6 worm cellular contexts compared by ENCODE assay signal in genomic region chrV:9094060-9094628, ce11.
TF ChIP-seq lines count a peak whose summit lies in the region.

No protein-coding gene starts in this region.

TF ChIP-seq in whole organism, L1 larva, 84 proteins besides CTCF, POLR2A, EP300 and RAD21 (continues in another document):
- TF ChIP-seq nhr-12 (tag; optimal IDR thresholded peaks at IDR 0.05; lab: Kevin White, UChicago) (no peak), mep-1 (tag; optimal IDR thresholded peaks at IDR 0.05; lab: Kevin White, UChicago) (peak; percentile 51), ztf-11 (tag; optimal IDR thresholded peaks at IDR 0.05; lab: Kevin White, UChicago) (peak in 1 of 2 experiments; percentile 10), ets-5 (GFP tag; IDR thresholded peaks at IDR 0.05; lab: Robert Waterston, UW) (no peak), efl-1 (optimal IDR thresholded peaks at IDR 0.05; lab: Kevin White, UChicago) (peak in 1 of 2 experiments; percentile 18), efl-1 (GFP tag; optimal IDR thresholded peaks at IDR 0.05 in 1 of 2; lab: Kevin White, UChicago) (peak in 1 of 2 experiments; percentile 93), Y116A8C.19 (tag; optimal IDR thresholded peaks at IDR 0.05; lab: Kevin White, UChicago; ENCODE audit: borderline replicate concordance) (no peak), unc-30 (tag; optimal IDR thresholded peaks at IDR 0.05; lab: Kevin White, UChicago) (no peak), ceh-82 (tag; optimal IDR thresholded peaks at IDR 0.05; lab: Kevin White, UChicago) (no peak), fkh-4 (tag; optimal IDR thresholded peaks at IDR 0.05; lab: Kevin White, UChicago; ENCODE audit: borderline replicate concordance) (no peak), ceh-90 (tag; optimal IDR thresholded peaks at IDR 0.05; lab: Kevin White, UChicago) (no peak), C34B4.2 (tag; optimal IDR thresholded peaks at IDR 0.05; lab: Kevin White, UChicago) (no peak), fkh-10 (GFP tag; optimal IDR thresholded peaks at IDR 0.05; lab: Kevin White, UChicago) (no peak), ces-1 (GFP tag; optimal IDR thresholded peaks at IDR 0.05; lab: Kevin White, UChicago) (no peak), tlp-1 (tag; optimal IDR thresholded peaks at IDR 0.05; lab: Kevin White, UChicago) (no peak)

TF ChIP-seq in whole organism, L2 larva, 48 proteins besides CTCF, POLR2A, EP300 and RAD21 (continues in another document):
- TF ChIP-seq mdl-1 (tag; optimal IDR thresholded peaks at IDR 0.05; lab: Kevin White, UChicago), result peak in 1 of 2 experiments; percentile 39
- TF ChIP-seq lin-11 (tag; optimal IDR thresholded peaks at IDR 0.05; lab: Kevin White, UChicago), result peak; percentile 7
- peak; percentile 21 for TF ChIP-seq nhr-21 (tag; optimal IDR thresholded peaks at IDR 0.05; lab: Kevin White, UChicago)
- no peak for TF ChIP-seq unc-62 (GFP tag; optimal IDR thresholded peaks at IDR 0.05; lab: Kevin White, UChicago)
- TF ChIP-seq F13H6.1 (tag; optimal IDR thresholded peaks at IDR 0.05; lab: Kevin White, UChicago), result peak; percentile 75
- TF ChIP-seq sem-4 (tag; optimal IDR thresholded peaks at IDR 0.05; lab: Kevin White, UChicago), result no peak
- TF ChIP-seq R02D3.7 (tag; optimal IDR thresholded peaks at IDR 0.05; lab: Kevin White, UChicago), result no peak
- TF ChIP-seq crh-2 (tag; optimal IDR thresholded peaks at IDR 0.05; lab: Kevin White, UChicago), result peak; percentile 81
- TF ChIP-seq nhr-129 (tag; optimal IDR thresholded peaks at IDR 0.05; lab: Kevin White, UChicago), result peak; percentile 93
- TF ChIP-seq C34F6.9 (tag; optimal IDR thresholded peaks at IDR 0.05; lab: Kevin White, UChicago), result peak; percentile 68
- TF ChIP-seq snpc-4 (tag; optimal IDR thresholded peaks at IDR 0.05; lab: Kevin White, UChicago), result peak; percentile 35
- peak; percentile 46 for TF ChIP-seq ama-1 (optimal IDR thresholded peaks at IDR 0.05; lab: Kevin White, UChicago)
- TF ChIP-seq sma-9 (GFP tag; optimal IDR thresholded peaks at IDR 0.05; lab: Kevin White, UChicago), result peak; percentile 96
- TF ChIP-seq sma-9 (tag; optimal IDR thresholded peaks at IDR 0.05; lab: Kevin White, UChicago), result no peak
- peak; percentile 58 for TF ChIP-seq sma-3 (GFP tag; optimal IDR thresholded peaks at IDR 0.05; lab: Kevin White, UChicago)
- peak; percentile 35 for TF ChIP-seq ztf-4 (tag; optimal IDR thresholded peaks at IDR 0.05; lab: Kevin White, UChicago)

TF ChIP-seq in whole organism, L3 larva, 47 proteins besides CTCF, POLR2A, EP300 and RAD21 (continues in another document):
- no peak for TF ChIP-seq ama-1 (optimal IDR thresholded peaks at IDR 0.05; lab: Kevin White, UChicago)
- no peak for TF ChIP-seq hmg-11 (tag; optimal IDR thresholded peaks at IDR 0.05; lab: Kevin White, UChicago)
- no peak for TF ChIP-seq egl-27 (tag; optimal IDR thresholded peaks at IDR 0.05; lab: Kevin White, UChicago)
- peak; percentile 15 for TF ChIP-seq lsy-12 (tag; optimal IDR thresholded peaks at IDR 0.05; lab: Kevin White, UChicago)
- TF ChIP-seq egl-5 (tag; optimal IDR thresholded peaks at IDR 0.05; lab: Kevin White, UChicago), result peak; percentile 43
- TF ChIP-seq mml-1 (tag; optimal IDR thresholded peaks at IDR 0.05; lab: Kevin White, UChicago), result no peak
- no peak for TF ChIP-seq nhr-237 (tag; optimal IDR thresholded peaks at IDR 0.05; lab: Kevin White, UChicago)
- no peak for TF ChIP-seq daf-12 (tag; optimal IDR thresholded peaks at IDR 0.05; lab: Kevin White, UChicago)
- no peak for TF ChIP-seq unc-39 (tag; optimal IDR thresholded peaks at IDR 0.05; lab: Kevin White, UChicago)
- peak; percentile 96 for TF ChIP-seq pha-4 (tag; optimal IDR thresholded peaks at IDR 0.05; lab: Kevin White, UChicago)
- TF ChIP-seq nhr-67 (tag; optimal IDR thresholded peaks at IDR 0.05; lab: Kevin White, UChicago), result no peak
- no peak for TF ChIP-seq ceh-9 (tag; optimal IDR thresholded peaks at IDR 0.05; lab: Kevin White, UChicago)
- no peak for TF ChIP-seq aly-2 (tag; optimal IDR thresholded peaks at IDR 0.05; lab: Kevin White, UChicago)
- no peak for TF ChIP-seq elt-1 (tag; optimal IDR thresholded peaks at IDR 0.05; lab: Kevin White, UChicago)
- no peak for TF ChIP-seq zag-1 (tag; optimal IDR thresholded peaks at IDR 0.05; lab: Kevin White, UChicago)
- no peak for TF ChIP-seq R02D3.7 (tag; optimal IDR thresholded peaks at IDR 0.05; lab: Kevin White, UChicago)
- TF ChIP-seq jun-1 (tag; optimal IDR thresholded peaks at IDR 0.05; lab: Kevin White, UChicago), result peak; percentile 63

TF ChIP-seq in whole organism, L4 larva, 104 proteins besides CTCF, POLR2A, EP300 and RAD21 (continues in another document):
- no peak for TF ChIP-seq egl-43 (GFP tag; IDR thresholded peaks at IDR 0.05; lab: Robert Waterston, UW)
- TF ChIP-seq gei-8 (GFP tag; optimal IDR thresholded peaks at IDR 0.05; lab: Kevin White, UChicago), result no peak
- TF ChIP-seq aha-1 (tag; lab: Kevin White, UChicago), result peak; percentile 19
- TF ChIP-seq mdt-29 (GFP tag; IDR thresholded peaks at IDR 0.05; lab: Robert Waterston, UW), result 0 out of 2 replicates have a peak, but pooled peaks have one; percentile 53
- TF ChIP-seq nhr-25 (tag; optimal IDR thresholded peaks at IDR 0.05; lab: Kevin White, UChicago; ENCODE audit: borderline replicate concordance, insufficient read depth), result no peak
- no peak for TF ChIP-seq zfp-2 (tag; optimal IDR thresholded peaks at IDR 0.05; lab: Kevin White, UChicago)
- TF ChIP-seq lim-7 (GFP tag; IDR thresholded peaks at IDR 0.05; lab: Robert Waterston, UW), result no peak
- TF ChIP-seq ama-1 (optimal IDR thresholded peaks at IDR 0.05; lab: Kevin White, UChicago), result no peak
- no peak for TF ChIP-seq F49E8.2 (tag; optimal IDR thresholded peaks at IDR 0.05; lab: Kevin White, UChicago; ENCODE audit: borderline replicate concordance)
- peak in 1 of 2 experiments; percentile 64 for TF ChIP-seq unc-62 (GFP tag; optimal IDR thresholded peaks at IDR 0.05 in 1 of 2; lab: Kevin White, UChicago)
- TF ChIP-seq unc-62 (tag; optimal IDR thresholded peaks at IDR 0.05; lab: Kevin White, UChicago), result no peak
- TF ChIP-seq T26A8.4 (GFP tag; IDR thresholded peaks at IDR 0.05; lab: Robert Waterston, UW), result 0 out of 2 replicates have a peak, but pooled peaks have one; percentile 27
- no peak for TF ChIP-seq lin-13 (GFP tag; optimal IDR thresholded peaks at IDR 0.05; lab: Kevin White, UChicago)
- no peak for TF ChIP-seq madf-9 (GFP tag; conservative IDR thresholded peaks at IDR 0.05; lab: Robert Waterston, UW)
- TF ChIP-seq hif-1 (tag; optimal IDR thresholded peaks at IDR 0.05; lab: Kevin White, UChicago), result peak in 1 of 2 experiments; percentile 39
- no peak for TF ChIP-seq mes-2 (tag; optimal IDR thresholded peaks at IDR 0.05; lab: Kevin White, UChicago; ENCODE audit: poor library complexity, severe bottlenecking)

TF ChIP-seq in whole organism, mixed stage, embryonic, 35 proteins besides CTCF, POLR2A, EP300 and RAD21:
- TF ChIP-seq nhr-28 (tag; optimal IDR thresholded peaks at IDR 0.05; lab: Kevin White, UChicago) (no peak), hlh-1 (tag; optimal IDR thresholded peaks at IDR 0.05; lab: Kevin White, UChicago) (peak; percentile 69)

TF ChIP-seq in whole organism, young adult, 124 proteins besides CTCF, POLR2A, EP300 and RAD21:
- TF ChIP-seq hmg-1.2 (GFP tag; IDR thresholded peaks at IDR 0.05; lab: Robert Waterston, UW), result peak; percentile 25; the same call in 1 of the 2 replicates
- TF ChIP-seq tlf-1 (GFP tag; optimal IDR thresholded peaks at IDR 0.05; lab: Kevin White, UChicago), result peak; percentile 27
- TF ChIP-seq nhr-80 (tag; optimal IDR thresholded peaks at IDR 0.05; lab: Kevin White, UChicago), result peak; percentile 46
- TF ChIP-seq cebp-1 (GFP tag; IDR thresholded peaks at IDR 0.05; lab: Robert Waterston, UW), result no peak
- peak; percentile 66 for TF ChIP-seq cebp-1 (tag; optimal IDR thresholded peaks at IDR 0.05; lab: Kevin White, UChicago)
- no peak for TF ChIP-seq snpc-4 (GFP tag; optimal IDR thresholded peaks at IDR 0.05; lab: Kevin White, UChicago)
- peak in 1 of 4 experiments; percentile 18 for TF ChIP-seq snpc-4 (tag; optimal IDR thresholded peaks at IDR 0.05; lab: Kevin White, UChicago)
- TF ChIP-seq attf-5 (GFP tag; optimal IDR thresholded peaks at IDR 0.05; lab: Kevin White, UChicago), result peak; percentile 50
- no peak for TF ChIP-seq lsl-1 (GFP tag; optimal IDR thresholded peaks at IDR 0.05; lab: Kevin White, UChicago)
- TF ChIP-seq Y53F4B.3 (GFP tag; IDR thresholded peaks at IDR 0.05; lab: Robert Waterston, UW), result no peak
- 0 out of 2 replicates have a peak, but pooled peaks have one; percentile 12 for TF ChIP-seq rcor-1 (GFP tag; IDR thresholded peaks at IDR 0.05; lab: Robert Waterston, UW)
- peak; percentile 44 for TF ChIP-seq K12H6.12 (tag; optimal IDR thresholded peaks at IDR 0.05; lab: Kevin White, UChicago)
- TF ChIP-seq him-1 (tag; optimal IDR thresholded peaks at IDR 0.05; lab: Kevin White, UChicago), result no peak
- TF ChIP-seq efl-1 (GFP tag; optimal IDR thresholded peaks at IDR 0.05; lab: Kevin White, UChicago), result no peak
- TF ChIP-seq let-526 (GFP tag; IDR thresholded peaks at IDR 0.05; lab: Robert Waterston, UW), result peak; percentile 41; the same call in 1 of the 2 replicates
- TF ChIP-seq let-607 (tag; optimal IDR thresholded peaks at IDR 0.05; lab: Kevin White, UChicago), result peak in 1 of 2 experiments; percentile 6
- peak; percentile 47 for TF ChIP-seq tbp1 (GFP tag; optimal IDR thresholded peaks at IDR 0.05; lab: Kevin White, UChicago)
- 0 out of 2 replicates have a peak, but pooled peaks have one; percentile 18 for TF ChIP-seq B0336.3 (GFP tag; IDR thresholded peaks at IDR 0.05; lab: Robert Waterston, UW)
- peak; percentile 33 for TF ChIP-seq chd-7 (tag; optimal IDR thresholded peaks at IDR 0.05; lab: Kevin White, UChicago)
